Fruit fly (Drosophila melanogaster) whole organism, prepupa: ENCODE data around the gene CG14572.

Experiments
- CG10669 ChIP-seq: fragments of 200-800 bp; sonication (Bioruptor generic); optimal IDR thresholded peaks from 3 replicates; lab custom pipeline; 2018; ENCODE audit warnings: missing biosample characterization, mild to moderate bottlenecking, missing genetic modification characterization, moderate library complexity
- CG11762 ChIP-seq: fragments of 200-800 bp; sonication (Bioruptor generic); optimal IDR thresholded peaks from 3 replicates; lab custom pipeline; 2016; ENCODE audit warnings: missing biosample characterization, missing genetic modification characterization; ENCODE audit not compliant: insufficient read depth
- CG11902 ChIP-seq: fragments of 200-800 bp; sonication (Bioruptor generic); optimal IDR thresholded peaks from 3 replicates; lab custom pipeline; 2016; ENCODE audit warnings: missing biosample characterization, missing genetic modification characterization
- CG15336 ChIP-seq: fragments of 200-800 bp; sonication (Bioruptor generic); IDR thresholded peaks from 2 replicates; pipeline ENCODE4 v1.3.6; 2022; ENCODE audit warnings: missing biosample characterization, missing genetic modification characterization
- CG1621 ChIP-seq: fragments of 200-800 bp; sonication (Bioruptor generic); optimal IDR thresholded peaks from 3 replicates; lab custom pipeline; 2018; ENCODE audit warnings: missing biosample characterization, mild to moderate bottlenecking, missing genetic modification characterization
- CG16779 ChIP-seq: fragments of 200-800 bp; sonication (Bioruptor generic); optimal IDR thresholded peaks from 3 replicates; lab custom pipeline; 2017; ENCODE audit warnings: missing biosample characterization, mild to moderate bottlenecking, missing genetic modification characterization
- CG3032 ChIP-seq: fragments of 200-800 bp; optimal IDR thresholded peaks from 2 replicates; lab custom pipeline; 2019; ENCODE audit warnings: missing biosample characterization, mild to moderate bottlenecking, missing genetic modification characterization, moderate library complexity
- CG32006 ChIP-seq: fragments of 200-800 bp; sonication (Bioruptor generic); optimal IDR thresholded peaks from 3 replicates; lab custom pipeline; 2017; ENCODE audit warnings: missing biosample characterization, mild to moderate bottlenecking, missing genetic modification characterization
- CG34406 ChIP-seq: fragments of 200-800 bp; sonication (Bioruptor generic); optimal IDR thresholded peaks from 3 replicates; lab custom pipeline; 2016; ENCODE audit warnings: missing biosample characterization, missing genetic modification characterization
- CG3919 ChIP-seq: fragments of 200-800 bp; sonication (Bioruptor generic); optimal IDR thresholded peaks from 3 replicates; lab custom pipeline; 2016; ENCODE audit warnings: missing biosample characterization, missing genetic modification characterization
- CG6276 ChIP-seq: fragments of 200-800 bp; sonication (Bioruptor generic); optimal IDR thresholded peaks from 2 replicates; lab custom pipeline; 2017; ENCODE audit warnings: missing biosample characterization, mild to moderate bottlenecking, missing genetic modification characterization
- CG6792 ChIP-seq: fragments of 200-800 bp; sonication (Bioruptor generic); optimal IDR thresholded peaks from 3 replicates; lab custom pipeline; 2016; ENCODE audit warnings: missing biosample characterization, missing genetic modification characterization
- CG6854 ChIP-seq: fragments of 200-800 bp; sonication (Bioruptor generic); optimal IDR thresholded peaks from 2 replicates; lab custom pipeline; 2017; ENCODE audit warnings: missing biosample characterization, mild to moderate bottlenecking, missing genetic modification characterization
- CG8319 ChIP-seq: fragments of 200-800 bp; sonication (Bioruptor generic); optimal IDR thresholded peaks from 3 replicates; lab custom pipeline; 2016; ENCODE audit warnings: missing biosample characterization, missing genetic modification characterization
- CG8632 ChIP-seq: fragments of 200-800 bp; sonication (Bioruptor generic); optimal IDR thresholded peaks from 3 replicates; lab custom pipeline; 2016; ENCODE audit warnings: missing biosample characterization, missing genetic modification characterization
- Eip78C ChIP-seq: fragments of 200-800 bp; sonication (Bioruptor generic); peaks from one replicate; lab custom pipeline; 2016; ENCODE audit warnings: missing biosample characterization, missing genetic modification characterization
- Eip93F ChIP-seq: fragments of 200-800 bp; sonication (Bioruptor generic); optimal IDR thresholded peaks from 2 replicates; lab custom pipeline; 2016; ENCODE audit warnings: missing biosample characterization, mild to moderate bottlenecking, missing genetic modification characterization
- Ets21C ChIP-seq: fragments of 200-800 bp; sonication (Bioruptor generic); optimal IDR thresholded peaks from 3 replicates; lab custom pipeline; 2016; ENCODE audit warnings: missing biosample characterization, missing genetic modification characterization
- Gug ChIP-seq: fragments of 200-800 bp; sonication (Bioruptor generic); IDR thresholded peaks from 2 replicates; pipeline ENCODE4 v1.3.6; 2022; ENCODE audit warnings: missing biosample characterization, missing genetic modification characterization
- Hr38 ChIP-seq: sonication (Bioruptor generic); optimal IDR thresholded peaks from 2 replicates; lab custom pipeline; 2016; ENCODE audit warnings: missing biosample characterization, missing genetic modification characterization
- Hr4 ChIP-seq: fragments of 200-800 bp; sonication (Bioruptor generic); optimal IDR thresholded peaks from 3 replicates; lab custom pipeline; 2016; ENCODE audit warnings: missing biosample characterization, missing genetic modification characterization
- Lpt ChIP-seq: fragments of 200-800 bp; sonication (Bioruptor generic); optimal IDR thresholded peaks from 3 replicates; lab custom pipeline; 2016; ENCODE audit warnings: missing biosample characterization, missing genetic modification characterization
- OdsH ChIP-seq: fragments of 200-800 bp; sonication (Bioruptor generic); optimal IDR thresholded peaks from 3 replicates; lab custom pipeline; 2016; ENCODE audit warnings: missing biosample characterization, missing genetic modification characterization
- Smox ChIP-seq: fragments of 200-800 bp; sonication (Bioruptor generic); optimal IDR thresholded peaks from 3 replicates; lab custom pipeline; 2016; ENCODE audit warnings: missing biosample characterization, missing genetic modification characterization
- Sox15 ChIP-seq: fragments of 200-800 bp; sonication (Bioruptor generic); optimal IDR thresholded peaks from 3 replicates; lab custom pipeline; 2016; ENCODE audit warnings: missing biosample characterization, missing genetic modification characterization
- cyc ChIP-seq: fragments of 200-800 bp; sonication (Bioruptor generic); optimal IDR thresholded peaks from 3 replicates; lab custom pipeline; 2016; ENCODE audit warnings: missing biosample characterization, missing genetic modification characterization
- dac ChIP-seq: fragments of 200-800 bp; sonication (Bioruptor generic); optimal IDR thresholded peaks from 2 replicates; lab custom pipeline; 2017; ENCODE audit warnings: missing biosample characterization, mild to moderate bottlenecking, missing genetic modification characterization
- eg ChIP-seq: fragments of 200-800 bp; sonication (Bioruptor generic); IDR thresholded peaks from 3 replicates; pipeline ENCODE4 v1.3.6; 2022; ENCODE audit warnings: missing biosample characterization, missing genetic modification characterization
- esn ChIP-seq: fragments of 200-800 bp; sonication (Bioruptor generic); optimal IDR thresholded peaks from 2 replicates; lab custom pipeline; 2016; ENCODE audit warnings: missing biosample characterization, mild to moderate bottlenecking, missing genetic modification characterization, moderate library complexity
- fd59A ChIP-seq: fragments of 200-800 bp; sonication (Bioruptor generic); optimal IDR thresholded peaks from 2 replicates; lab custom pipeline; 2017; ENCODE audit warnings: missing biosample characterization, mild to moderate bottlenecking, missing genetic modification characterization, missing genetic modification reagents
- fd85E ChIP-seq: fragments of 200-800 bp; sonication (Bioruptor generic); optimal IDR thresholded peaks from 3 replicates; lab custom pipeline; 2016; ENCODE audit warnings: missing biosample characterization, missing genetic modification characterization
- svp ChIP-seq: fragments of 200-800 bp; sonication (Bioruptor generic); peaks from one replicate; lab custom pipeline; 2016; ENCODE audit warnings: missing biosample characterization, missing genetic modification characterization
- topi ChIP-seq: fragments of 200-800 bp; sonication (Bioruptor generic); optimal IDR thresholded peaks from 3 replicates; lab custom pipeline; 2016; ENCODE audit warnings: missing biosample characterization, missing genetic modification characterization

The CG14572 gene

dm6 chr3L:21740209-21740608 lies 1.1 kb upstream of the CG14572 start, which contains the start of gene CG14566:
Gene CG14566 (minus strand): TSS chr3L:21740309.
- no peak for TF ChIP-seq Smox
- no peak for TF ChIP-seq CG34406
- TF ChIP-seq svp (GFP tag; lab: Kevin White, UChicago): no peak
- no peak for TF ChIP-seq CG11902 (GFP tag; lab: Kevin White, UChicago)
- TF ChIP-seq Hr4 (GFP tag; lab: Kevin White, UChicago): no peak
- TF ChIP-seq CG1621: no peak
- no peak for TF ChIP-seq CG11762 (GFP tag; lab: Kevin White, UChicago)
- TF ChIP-seq CG6276 (GFP tag; lab: Kevin White, UChicago): no peak
- no peak for TF ChIP-seq Eip93F (GFP tag; lab: Kevin White, UChicago)
- no peak for TF ChIP-seq CG10669 (GFP tag; lab: Kevin White, UChicago)
- TF ChIP-seq dac (GFP tag; lab: Kevin White, UChicago): no peak
- TF ChIP-seq Ets21C (GFP tag; lab: Kevin White, UChicago): no peak
- TF ChIP-seq topi (GFP tag; lab: Kevin White, UChicago): no peak
- TF ChIP-seq Hr38 (GFP tag; lab: Kevin White, UChicago): no peak
- no peak for TF ChIP-seq CG16779 (tag; lab: Kevin White, UChicago)
- no peak for TF ChIP-seq Sox15 (GFP tag; lab: Kevin White, UChicago)
- no peak for TF ChIP-seq cyc (GFP tag; lab: Kevin White, UChicago)
- no peak for TF ChIP-seq CG6792
- TF ChIP-seq fd59A (GFP tag; lab: Kevin White, UChicago): no peak

- TF ChIP-seq svp (GFP tag; lab: Kevin White, UChicago) (no peak), CG8319 (GFP tag; lab: Kevin White, UChicago) (no peak), OdsH (GFP tag; lab: Kevin White, UChicago) (no peak), topi (GFP tag; lab: Kevin White, UChicago) (no peak), cyc (GFP tag; lab: Kevin White, UChicago) (no peak), CG8632 (GFP tag; lab: Kevin White, UChicago) (no peak), eg (no peak), CG3919 (GFP tag; lab: Kevin White, UChicago) (no peak), CG32006 (GFP tag; lab: Kevin White, UChicago) (no peak), CG15336 (GFP tag; lab: Robert Waterston, UW) (no peak), CG10669 (GFP tag; lab: Kevin White, UChicago) (no peak), fd85E (no peak), Gug (GFP tag; lab: Robert Waterston, UW) (no peak)
Measured at dm6 chr3L:21744169-21744568, 2.8 kb downstream of the CG14572 start, which contains the start of gene CG14565. Gene CG14565 (minus strand): TSS chr3L:21744269.

- TF ChIP-seq Lpt (no peak), CG6276 (GFP tag; lab: Kevin White, UChicago) (no peak)
Measured at dm6 chr3L:21756857-21757256, 15.5 kb downstream of the CG14572 start, which contains the start of gene CG14564. Gene CG14564 (plus strand): TSS chr3L:21757157.

dm6 chr3L:21765931-21766330 lies 24.6 kb downstream of the CG14572 start:
- TF ChIP-seq CG3032 (tag; lab: Kevin White, UChicago): no peak
- no peak for TF ChIP-seq eg
- no peak for TF ChIP-seq CG6792
- TF ChIP-seq, all 60 proteins: peak for 0

dm6 chr3L:21769515-21769914 lies 28.2 kb downstream of the CG14572 start, which contains the start of gene CG7370:
Gene CG7370 (plus strand): TSS chr3L:21769815.
- TF ChIP-seq CG6854 (GFP tag; lab: Kevin White, UChicago) (no peak), Eip78C (GFP tag; lab: Kevin White, UChicago) (no peak), esn (GFP tag; lab: Kevin White, UChicago) (no peak), fd85E (no peak)
- TF ChIP-seq, all 60 proteins: peak for 0
